Worm (Caenorhabditis elegans) whole organism, midembryonic: Measurements from ENCODE around the gene rps-0.

Experiments
- T22C8.4 ChIP-seq: fragments of 200-800 bp; sonication (Bioruptor generic); IDR thresholded peaks from 2 replicates; pipeline ENCODE4 v1.3.6; 2022; ENCODE audit warnings: missing genetic modification characterization, missing compliant biosample characterization
- flt-1 ChIP-seq: fragments of 200-800 bp; sonication (Bioruptor generic); IDR thresholded peaks from 2 replicates; pipeline ENCODE4 v1.3.6; 2022; ENCODE audit warnings: missing genetic modification characterization, missing compliant biosample characterization
- med-1 ChIP-seq: sonication (generic microtip); optimal IDR thresholded peaks from 2 replicates; lab custom pipeline; 2017; ENCODE audit warnings: missing genetic modification characterization, mild to moderate bottlenecking, missing compliant biosample characterization, antibody characterized with exemption, missing genetic modification reagents; ENCODE audit not compliant: insufficient read depth
- ref-1 ChIP-seq: fragments of 200-800 bp; sonication (Bioruptor generic); conservative IDR thresholded peaks from 2 replicates; pipeline ENCODE4 v1.3.6; 2022; ENCODE audit warnings: missing genetic modification reagents, missing genetic modification characterization, missing compliant biosample characterization
- tab-1 ChIP-seq: fragments of 200-800 bp; sonication (Bioruptor generic); IDR thresholded peaks from 2 replicates; pipeline ENCODE4 v1.3.6; 2022; ENCODE audit warnings: missing genetic modification characterization, missing compliant biosample characterization
- ztf-23 ChIP-seq: fragments of 200-800 bp; sonication (Bioruptor generic); IDR thresholded peaks from 2 replicates; pipeline ENCODE4 v1.3.6; 2022; ENCODE audit warnings: missing genetic modification reagents, missing genetic modification characterization, missing compliant biosample characterization
- ztf-29 ChIP-seq: fragments of 200-800 bp; sonication (Bioruptor generic); IDR thresholded peaks from 2 replicates; pipeline ENCODE4 v1.3.6; 2022; ENCODE audit warnings: missing genetic modification reagents, missing genetic modification characterization, missing compliant biosample characterization

ce11 chrIII:4785714-4786113 lies 31.9 kb upstream of the rps-0 start, which contains the start of gene mel-28:
- TF ChIP-seq tab-1, result no peak
- no peak for TF ChIP-seq ztf-29 (GFP tag; lab: Robert Waterston, UW)
- no peak for TF ChIP-seq ztf-23
- TF ChIP-seq T22C8.4, result no peak
- TF ChIP-seq flt-1 (GFP tag; lab: Robert Waterston, UW), result no peak
- no peak for TF ChIP-seq med-1 (GFP tag; lab: Kevin White, UChicago)
- TF ChIP-seq ref-1 (GFP tag; lab: Robert Waterston, UW), result no peak
